Fruit fly (Drosophila melanogaster) whole organism, embryonic: ENCODE results near the gene Fancl.

ENCODE experiments used
- Abd-B ChIP-seq: fragments of 200-800 bp; sonication (Bioruptor generic); optimal IDR thresholded peaks from 2 replicates; lab custom pipeline; 2018; ENCODE audit warnings: missing biosample characterization, mild to moderate bottlenecking, missing genetic modification characterization, moderate library complexity
- Ada2b ChIP-seq: fragments of 200-800 bp; sonication (Bioruptor generic); IDR thresholded peaks from 2 replicates; pipeline ENCODE4 v1.3.6; 2022; ENCODE audit warnings: missing biosample characterization, missing genetic modification characterization
- CG10431 ChIP-seq: fragments of 200-800 bp; sonication (Bioruptor generic); optimal IDR thresholded peaks from 3 replicates; lab custom pipeline; 2018; ENCODE audit warnings: missing biosample characterization, mild to moderate bottlenecking, missing genetic modification characterization
- CG11696 ChIP-seq: fragments of 200-800 bp; sonication (Bioruptor generic); IDR thresholded peaks from 2 replicates; pipeline ENCODE4 v1.3.6; 2022; ENCODE audit warnings: missing biosample characterization, missing genetic modification characterization
- CG11723 ChIP-seq: fragments of 200-800 bp; sonication (Bioruptor generic); optimal IDR thresholded peaks from 2 replicates; lab custom pipeline; 2017; ENCODE audit warnings: missing biosample characterization, mild to moderate bottlenecking, missing genetic modification characterization
- CG14050 ChIP-seq: fragments of 200-800 bp; sonication (Bioruptor generic); IDR thresholded peaks from 3 replicates; pipeline ENCODE4 v1.3.6; 2022; ENCODE audit warnings: missing biosample characterization, missing genetic modification characterization
- CG14710 ChIP-seq: fragments of 200-800 bp; sonication (Bioruptor generic); optimal IDR thresholded peaks from 3 replicates; lab custom pipeline; 2019; ENCODE audit warnings: missing biosample characterization, mild to moderate bottlenecking, missing genetic modification characterization, moderate library complexity
- CG1529 ChIP-seq: fragments of 200-800 bp; sonication (Bioruptor generic); optimal IDR thresholded peaks from 3 replicates; lab custom pipeline; 2018; ENCODE audit warnings: missing biosample characterization, missing genetic modification characterization
- CG16863 ChIP-seq: fragments of 200-800 bp; sonication (Bioruptor generic); optimal IDR thresholded peaks from 3 replicates; lab custom pipeline; 2016; ENCODE audit warnings: missing biosample characterization, missing genetic modification characterization
- CG17328 ChIP-seq: fragments of 200-800 bp; sonication (Bioruptor generic); IDR thresholded peaks from 2 replicates; pipeline ENCODE4 v1.3.6; 2022; ENCODE audit warnings: missing biosample characterization, missing genetic modification characterization
- CG18476 ChIP-seq: fragments of 200-800 bp; sonication (Bioruptor generic); optimal IDR thresholded peaks from 2 replicates; lab custom pipeline; 2016; ENCODE audit warnings: missing biosample characterization, mild to moderate bottlenecking, missing genetic modification characterization
- CG18764 ChIP-seq: fragments of 200-800 bp; sonication (Bioruptor generic); optimal IDR thresholded peaks from 3 replicates; lab custom pipeline; 2016; ENCODE audit warnings: missing biosample characterization, missing genetic modification characterization
- CG2678 ChIP-seq: fragments of 200-800 bp; sonication (Bioruptor generic); optimal IDR thresholded peaks from 3 replicates; lab custom pipeline; 2019; ENCODE audit warnings: missing biosample characterization, mild to moderate bottlenecking, missing genetic modification characterization, moderate library complexity
- CG2712 ChIP-seq: fragments of 200-800 bp; optimal IDR thresholded peaks from 3 replicates; lab custom pipeline; 2019; ENCODE audit warnings: missing biosample characterization, mild to moderate bottlenecking, missing genetic modification characterization, moderate library complexity
- CG32772 ChIP-seq: fragments of 200-800 bp; sonication (Bioruptor generic); IDR thresholded peaks from 2 replicates; pipeline ENCODE4 v1.3.6; 2022; ENCODE audit warnings: missing biosample characterization, missing genetic modification characterization
- CG3847 ChIP-seq: fragments of 200-800 bp; sonication (Bioruptor generic); IDR thresholded peaks from 2 replicates; pipeline ENCODE4 v1.3.6; 2022; ENCODE audit warnings: missing biosample characterization, missing genetic modification characterization
- CG6765 ChIP-seq: fragments of 200-800 bp; sonication (Bioruptor generic); optimal IDR thresholded peaks from 3 replicates; lab custom pipeline; 2017; ENCODE audit warnings: missing biosample characterization, mild to moderate bottlenecking, missing genetic modification characterization
- CG8388 ChIP-seq: fragments of 200-800 bp; sonication (Bioruptor generic); optimal IDR thresholded peaks from 2 replicates; lab custom pipeline; 2019; ENCODE audit warnings: missing biosample characterization, mild to moderate bottlenecking, missing genetic modification characterization, moderate library complexity
- CG9437 ChIP-seq: fragments of 200-800 bp; sonication (Bioruptor generic); optimal IDR thresholded peaks from 2 replicates; lab custom pipeline; 2018; ENCODE audit warnings: missing biosample characterization, mild to moderate bottlenecking, missing genetic modification characterization
- CG9727 ChIP-seq: fragments of 200-800 bp; sonication (Bioruptor generic); optimal IDR thresholded peaks from 3 replicates; lab custom pipeline; 2017; ENCODE audit warnings: missing biosample characterization, mild to moderate bottlenecking, missing genetic modification characterization
- CHES-1-like ChIP-seq: fragments of 200-800 bp; sonication (Bioruptor generic); optimal IDR thresholded peaks from 2 replicates; lab custom pipeline; 2016; ENCODE audit warnings: missing biosample characterization, missing genetic modification characterization
- Camta ChIP-seq: fragments of 200-800 bp; sonication (Bioruptor generic); optimal IDR thresholded peaks from 2 replicates; lab custom pipeline; 2016; ENCODE audit warnings: missing biosample characterization, missing genetic modification characterization
- Doc3 ChIP-seq: fragments of 200-800 bp; sonication (Bioruptor generic); IDR thresholded peaks from 3 replicates; pipeline ENCODE4 v1.3.6; 2022; ENCODE audit warnings: missing biosample characterization, missing genetic modification characterization; ENCODE audit not compliant: partially characterized antibody
- Ets97D ChIP-seq: fragments of 200-800 bp; sonication (Bioruptor generic); optimal IDR thresholded peaks from 3 replicates; lab custom pipeline; 2016; ENCODE audit warnings: missing biosample characterization, missing genetic modification characterization
- H2.0 ChIP-seq: fragments of 200-800 bp; sonication (Bioruptor generic); IDR thresholded peaks from 2 replicates; pipeline ENCODE4 v1.3.6; 2022; ENCODE audit warnings: missing biosample characterization, missing genetic modification characterization
- Hr51 ChIP-seq, 2 experiments: fragments of 200-800 bp; sonication (Bioruptor generic); optimal IDR thresholded peaks; 2 replicates in 1 of 2; 3 replicates in 1 of 2; lab custom pipeline; 2016 to 2018; ENCODE audit warnings: missing biosample characterization in 2 of 2, missing genetic modification characterization in 2 of 2, mild to moderate bottlenecking in 1 of 2, moderate library complexity in 1 of 2
- Lpt ChIP-seq: fragments of >200 bp; optimal IDR thresholded peaks from 2 replicates; lab custom pipeline; 2018; ENCODE audit warnings: missing biosample characterization, missing genetic modification characterization
- Max ChIP-seq: fragments of 200-800 bp; sonication (Bioruptor generic); optimal IDR thresholded peaks from 2 replicates; lab custom pipeline; 2016; ENCODE audit warnings: missing biosample characterization, mild to moderate bottlenecking, missing genetic modification characterization
- Meics ChIP-seq: fragments of 200-800 bp; sonication (Bioruptor generic); optimal IDR thresholded peaks from 2 replicates; lab custom pipeline; 2017; ENCODE audit warnings: missing biosample characterization, mild to moderate bottlenecking, missing genetic modification characterization
- NfI ChIP-seq: fragments of 200-800 bp; sonication (Bioruptor generic); optimal IDR thresholded peaks from 3 replicates; lab custom pipeline; 2018; ENCODE audit warnings: missing biosample characterization, mild to moderate bottlenecking, missing genetic modification characterization, moderate library complexity
- PHDP ChIP-seq: fragments of 200-800 bp; sonication (Bioruptor generic); optimal IDR thresholded peaks from 3 replicates; lab custom pipeline; 2018; ENCODE audit warnings: missing biosample characterization, mild to moderate bottlenecking, missing genetic modification characterization, moderate library complexity
- Sox102F ChIP-seq: fragments of 200-800 bp; sonication (Bioruptor generic); optimal IDR thresholded peaks from 2 replicates; lab custom pipeline; 2018; ENCODE audit warnings: missing biosample characterization, mild to moderate bottlenecking, missing genetic modification characterization, moderate library complexity
- Ssrp ChIP-seq: fragments of 200-800 bp; sonication (Bioruptor generic); optimal IDR thresholded peaks from 2 replicates; lab custom pipeline; 2018; ENCODE audit warnings: missing biosample characterization, mild to moderate bottlenecking, missing genetic modification characterization, moderate library complexity
- TFAM ChIP-seq: fragments of 200-800 bp; sonication (Bioruptor generic); optimal IDR thresholded peaks from 2 replicates; lab custom pipeline; 2017; ENCODE audit warnings: missing biosample characterization, missing genetic modification characterization, inconsistent platforms
- ato ChIP-seq: fragments of 200-800 bp; sonication (Bioruptor generic); IDR thresholded peaks from 2 replicates; pipeline ENCODE4 v1.3.6; 2022; ENCODE audit warnings: missing biosample characterization, missing genetic modification characterization; ENCODE audit not compliant: partially characterized antibody
- bab2 ChIP-seq: fragments of 200-800 bp; sonication (Bioruptor generic); optimal IDR thresholded peaks from 2 replicates; lab custom pipeline; 2016; ENCODE audit warnings: missing biosample characterization, missing genetic modification characterization
- bsh ChIP-seq, 2 experiments: fragments of 200-800 bp; sonication (Bioruptor generic); optimal IDR thresholded peaks; 2 replicates each; lab custom pipeline; 2017 to 2018; ENCODE audit warnings: mild to moderate bottlenecking in 2 of 2, missing biosample characterization in 2 of 2, missing genetic modification characterization in 2 of 2, moderate library complexity in 1 of 2
- cato ChIP-seq: fragments of 200-800 bp; sonication (Bioruptor generic); optimal IDR thresholded peaks from 2 replicates; lab custom pipeline; 2016; ENCODE audit warnings: missing biosample characterization, missing genetic modification characterization, borderline replicate concordance
- caup ChIP-seq: fragments of 200-800 bp; sonication (Bioruptor generic); optimal IDR thresholded peaks from 3 replicates; lab custom pipeline; 2017; ENCODE audit warnings: missing biosample characterization, mild to moderate bottlenecking, missing genetic modification characterization, moderate library complexity; ENCODE audit not compliant: severe bottlenecking
- da ChIP-seq: fragments of 200-800 bp; sonication (Bioruptor generic); optimal IDR thresholded peaks from 2 replicates; lab custom pipeline; 2016; ENCODE audit warnings: missing biosample characterization, missing genetic modification characterization
- dimm ChIP-seq: fragments of 200-800 bp; sonication (Bioruptor generic); IDR thresholded peaks from 2 replicates; pipeline ENCODE4 v1.3.6; 2022; ENCODE audit warnings: missing biosample characterization, missing genetic modification characterization
- dmrt99B ChIP-seq: fragments of 200-800 bp; sonication (Bioruptor generic); optimal IDR thresholded peaks from 2 replicates; lab custom pipeline; 2018; ENCODE audit warnings: missing biosample characterization, mild to moderate bottlenecking, missing genetic modification characterization, moderate library complexity
- dpn ChIP-seq, 2 experiments: fragments of 200-800 bp; sonication (Bioruptor generic); optimal IDR thresholded peaks; 3 replicates each; lab custom pipeline; 2016; ENCODE audit warnings: missing biosample characterization in 2 of 2, missing genetic modification characterization in 2 of 2
- lmd ChIP-seq: fragments of 200-800 bp; sonication (Bioruptor generic); IDR thresholded peaks from 2 replicates; pipeline ENCODE4 v1.3.6; 2022; ENCODE audit warnings: missing biosample characterization, missing genetic modification characterization
- pum ChIP-seq: fragments of 200-800 bp; sonication (Bioruptor generic); optimal IDR thresholded peaks from 2 replicates; lab custom pipeline; 2016; ENCODE audit warnings: missing biosample characterization, missing genetic modification characterization
- ssp ChIP-seq: fragments of 200-800 bp; sonication (Bioruptor generic); IDR thresholded peaks from 2 replicates; pipeline ENCODE4 v1.3.6; 2022; ENCODE audit warnings: missing biosample characterization, missing genetic modification characterization
- tgo ChIP-seq: fragments of 200-800 bp; sonication (Bioruptor generic); IDR thresholded peaks from 3 replicates; pipeline ENCODE4 v1.3.6; 2022; ENCODE audit warnings: missing biosample characterization, missing genetic modification characterization
- trem ChIP-seq: fragments of 200-800 bp; optimal IDR thresholded peaks from 3 replicates; lab custom pipeline; 2019; ENCODE audit warnings: missing biosample characterization, mild to moderate bottlenecking, missing genetic modification characterization, moderate library complexity
- yki ChIP-seq: fragments of >200 bp; optimal IDR thresholded peaks from 3 replicates; lab custom pipeline; 2018

Gene Fancl

dm6 chr3R:10079267-10079987, 26.8 kb upstream of the Fancl start (continued):
- TF ChIP-seq bab2 (GFP tag; lab: Kevin White, UChicago) (peak; percentile 11), Meics (GFP tag; lab: Kevin White, UChicago) (peak; percentile 17), CG2678 (no peak), CHES-1-like (GFP tag; lab: Kevin White, UChicago) (no peak), CG3847 (no peak), CG17328 (GFP tag; lab: Robert Waterston, UW) (no peak; the same call in 1 of the 2 replicates), yki (lab: Kevin White, UChicago) (no peak), da (GFP tag; lab: Kevin White, UChicago) (no peak), lmd (GFP tag; lab: Robert Waterston, UW) (peak; percentile 28; the same call in 1 of the 2 replicates), dmrt99B (tag; lab: Kevin White, UChicago) (peak; percentile 57), TFAM (GFP tag; lab: Kevin White, UChicago) (no peak), caup (GFP tag; lab: Kevin White, UChicago) (no peak), Ets97D (GFP tag; lab: Kevin White, UChicago) (no peak), dimm (GFP tag; lab: Robert Waterston, UW) (no peak), Ssrp (tag; lab: Kevin White, UChicago) (peak; percentile 25), CG1529 (no peak), CG32772 (GFP tag; lab: Robert Waterston, UW) (no peak), Max (GFP tag; lab: Kevin White, UChicago) (no peak), CG9437 (GFP tag; lab: Kevin White, UChicago) (no peak), H2.0 (GFP tag; lab: Robert Waterston, UW) (peak; percentile 35; the same call in 1 of the 2 replicates), CG16863 (peak; percentile 2), CG10431 (GFP tag; lab: Kevin White, UChicago) (no peak), cato (GFP tag; lab: Kevin White, UChicago) (peak; percentile 22), Camta (GFP tag; lab: Kevin White, UChicago) (peak; percentile 33), CG11723 (no peak), CG9727 (peak; percentile 35), Sox102F (GFP tag; lab: Kevin White, UChicago) (peak; percentile 73), Doc3 (GFP tag; lab: Robert Waterston, UW) (no peak), Ada2b (GFP tag; lab: Robert Waterston, UW) (peak; percentile 34; the same call in 1 of the 2 replicates), CG2712 (tag; lab: Kevin White, UChicago) (peak; percentile 45), tgo (GFP tag; lab: Robert Waterston, UW) (peak; percentile 30; the same call in 1 of the 3 replicates), CG11696 (GFP tag; lab: Robert Waterston, UW) (peak; percentile 43; the same call in 1 of the 2 replicates), PHDP (peak; percentile 21), CG18476 (GFP tag; lab: Kevin White, UChicago) (no peak), CG6765 (no peak), pum (peak; percentile 10), Abd-B (GFP tag; lab: Kevin White, UChicago) (peak; percentile 6), trem (tag; lab: Kevin White, UChicago) (no peak), CG8388 (GFP tag; lab: Kevin White, UChicago) (peak; percentile 34), dpn (GFP tag; optimal IDR thresholded peaks at IDR 0.05; lab: Kevin White, UChicago) (peak in 1 of 2 experiments; percentile 4), ssp (GFP tag; lab: Robert Waterston, UW) (0 out of 2 replicates have a peak, but pooled peaks have one; percentile 19), NfI (GFP tag; lab: Kevin White, UChicago) (peak; percentile 1), Lpt (GFP tag; lab: Kevin White, UChicago) (no peak), bsh (GFP tag; optimal IDR thresholded peaks at IDR 0.05; lab: Kevin White, UChicago) (peak in 1 of 2 experiments; percentile 50), CG18764 (GFP tag; lab: Kevin White, UChicago) (peak; percentile 9), CG14050 (GFP tag; lab: Robert Waterston, UW) (no peak), Hr51 (GFP tag; optimal IDR thresholded peaks at IDR 0.05; lab: Kevin White, UChicago) (peak in 1 of 2 experiments; percentile 51), CG14710 (tag; lab: Kevin White, UChicago) (no peak), ato (GFP tag; lab: Robert Waterston, UW) (no peak)
